Worm (Caenorhabditis elegans): ENCODE measurements around the gene K10D6.4.

DNA sequence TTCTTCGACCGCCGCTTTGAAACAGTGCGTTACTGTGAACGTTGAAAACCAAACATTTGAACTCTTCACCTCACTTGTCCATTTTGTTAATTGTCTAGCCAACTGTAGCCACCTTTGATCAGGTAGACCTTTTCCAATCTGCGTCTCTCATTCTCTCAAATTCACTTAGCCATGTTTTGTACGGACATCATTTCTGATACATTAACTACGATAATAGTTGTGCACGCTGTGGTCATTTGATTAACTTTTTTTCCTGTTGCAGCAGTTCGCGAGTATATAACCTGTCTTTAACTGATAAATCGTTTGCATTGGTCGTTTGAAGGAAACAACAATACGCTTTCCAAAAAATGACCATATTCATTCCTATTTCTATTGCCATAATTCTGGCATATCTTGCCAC, 15.7 kb downstream of the K10D6.4 start, which contains the start of gene cyp-29A2:
- no peak for TF ChIP-seq nhr-90 (tag; optimal IDR thresholded peaks at IDR 0.05; ENCODE audit: poor library complexity)
- no peak for TF ChIP-seq grh-1 (GFP tag; IDR thresholded peaks at IDR 0.05)
- no peak for TF ChIP-seq ztf-4 (tag; optimal IDR thresholded peaks at IDR 0.05)
- no peak for TF ChIP-seq unc-130 (tag; optimal IDR thresholded peaks at IDR 0.05)
- TF ChIP-seq pax-3 (tag; optimal IDR thresholded peaks at IDR 0.05): no peak
- TF ChIP-seq sptf-1 (tag; optimal IDR thresholded peaks at IDR 0.05): no peak

Data from whole organism, L1 larva.